Fruit fly (Drosophila melanogaster) whole organism, embryonic: ENCODE results near the gene Sam-S.

Source experiments
- Atf3 ChIP-seq: fragments of 200-800 bp; sonication (Bioruptor generic); optimal IDR thresholded peaks from 3 replicates; lab custom pipeline; 2016; ENCODE audit warnings: missing biosample characterization, missing genetic modification characterization
- Awh ChIP-seq: fragments of 200-800 bp; sonication (Bioruptor generic); IDR thresholded peaks from 2 replicates; pipeline ENCODE4, ENCODE4 v1.3.6; 2022; ENCODE audit warnings: missing biosample characterization, missing genetic modification characterization
- Blimp-1 ChIP-seq: fragments of 200-800 bp; sonication (Bioruptor generic); optimal IDR thresholded peaks from 3 replicates; lab custom pipeline; 2018; ENCODE audit warnings: missing biosample characterization, missing genetic modification characterization, mild to moderate bottlenecking, moderate library complexity, missing genetic modification reagents
- CG1024 ChIP-seq: fragments of 200-800 bp; sonication (Bioruptor generic); IDR thresholded peaks from 2 replicates; pipeline ENCODE4 v1.3.6; 2022; ENCODE audit warnings: missing biosample characterization, missing genetic modification characterization
- CG10543 ChIP-seq: fragments of 200-800 bp; sonication (Bioruptor generic); optimal IDR thresholded peaks from 3 replicates; lab custom pipeline; 2017; ENCODE audit warnings: missing biosample characterization, mild to moderate bottlenecking, missing genetic modification characterization, moderate library complexity
- CG17328 ChIP-seq: fragments of 200-800 bp; sonication (Bioruptor generic); IDR thresholded peaks from 2 replicates; pipeline ENCODE4 v1.3.6; 2022; ENCODE audit warnings: missing biosample characterization, missing genetic modification characterization
- CG17361 ChIP-seq: fragments of 200-800 bp; sonication (Bioruptor generic); IDR thresholded peaks from 3 replicates; pipeline ENCODE4 v1.3.6; 2022; ENCODE audit warnings: missing biosample characterization, missing genetic modification characterization
- CG2199 ChIP-seq: fragments of 200-800 bp; sonication (Bioruptor generic); IDR thresholded peaks from 3 replicates; pipeline ENCODE4 v1.3.6; 2022; ENCODE audit warnings: missing biosample characterization, missing genetic modification characterization
- CG34376 ChIP-seq: fragments of 200-800 bp; sonication (Bioruptor generic); optimal IDR thresholded peaks from 2 replicates; lab custom pipeline; 2018; ENCODE audit warnings: missing biosample characterization, mild to moderate bottlenecking, missing genetic modification characterization
- CG3847 ChIP-seq: fragments of 200-800 bp; sonication (Bioruptor generic); IDR thresholded peaks from 2 replicates; pipeline ENCODE4 v1.3.6; 2022; ENCODE audit warnings: missing biosample characterization, missing genetic modification characterization
- CG42726 ChIP-seq: fragments of 200-800 bp; sonication (Bioruptor generic); IDR thresholded peaks from 2 replicates; pipeline ENCODE4 v1.3.6; 2022; ENCODE audit warnings: missing biosample characterization, missing genetic modification characterization; ENCODE audit not compliant: partially characterized antibody
- CG4328 ChIP-seq: fragments of 200-800 bp; sonication (Bioruptor generic); optimal IDR thresholded peaks from 3 replicates; lab custom pipeline; 2017; ENCODE audit warnings: missing biosample characterization, missing genetic modification reagents, missing genetic modification characterization
- CG5953 ChIP-seq: fragments of 200-800 bp; sonication (Bioruptor generic); IDR thresholded peaks from 2 replicates; pipeline ENCODE4 v1.3.6; 2022; ENCODE audit warnings: missing biosample characterization, missing genetic modification characterization
- CG8290 ChIP-seq, 3 experiments: fragments of 200-800 bp; sonication (Bioruptor generic); optimal IDR thresholded peaks; 2 replicates each; lab custom pipeline; 2016 to 2019; ENCODE audit warnings: missing biosample characterization in 3 of 3, missing genetic modification characterization in 3 of 3, mild to moderate bottlenecking in 2 of 3, moderate library complexity in 1 of 3
- CG9215 ChIP-seq: fragments of 200-800 bp; sonication (Bioruptor generic); IDR thresholded peaks from 2 replicates; pipeline ENCODE4 v1.3.6; 2022; ENCODE audit warnings: missing biosample characterization, missing genetic modification characterization
- CG9876 ChIP-seq: fragments of 200-800 bp; sonication (Bioruptor generic); optimal IDR thresholded peaks from 2 replicates; lab custom pipeline; 2016; ENCODE audit warnings: missing biosample characterization, missing genetic modification characterization
- D19B ChIP-seq: fragments of 200-800 bp; sonication (Bioruptor generic); optimal IDR thresholded peaks from 2 replicates; lab custom pipeline; 2017; ENCODE audit warnings: missing biosample characterization, mild to moderate bottlenecking, missing genetic modification characterization
- Hmr ChIP-seq: fragments of 200-800 bp; sonication (Bioruptor generic); optimal IDR thresholded peaks from 3 replicates; lab custom pipeline; 2017; ENCODE audit warnings: mild to moderate bottlenecking, missing biosample characterization, missing genetic modification reagents, missing genetic modification characterization
- Med ChIP-seq: fragments of 200-800 bp; sonication (Bioruptor generic); peaks from one replicate; lab custom pipeline; 2016; ENCODE audit warnings: missing biosample characterization, missing genetic modification characterization, mild to moderate bottlenecking, inconsistent platforms, moderate library complexity
- NK7.1 ChIP-seq: fragments of 200-800 bp; sonication (Bioruptor generic); optimal IDR thresholded peaks from 3 replicates; lab custom pipeline; 2016; ENCODE audit warnings: missing biosample characterization, missing genetic modification characterization
- Opbp ChIP-seq: fragments of 200-800 bp; sonication (Bioruptor generic); IDR thresholded peaks from 3 replicates; pipeline ENCODE4 v1.3.6; 2022; ENCODE audit warnings: missing biosample characterization, missing genetic modification characterization; ENCODE audit not compliant: partially characterized antibody
- Rfx ChIP-seq: fragments of 200-800 bp; sonication (Bioruptor generic); IDR thresholded peaks from 2 replicates; pipeline ENCODE4 v1.3.6; 2022; ENCODE audit warnings: missing biosample characterization, missing genetic modification characterization
- Xrp1 ChIP-seq: fragments of 200-800 bp; sonication (Bioruptor generic); IDR thresholded peaks from 2 replicates; pipeline ENCODE4 v1.3.6; 2022; ENCODE audit warnings: missing biosample characterization, missing genetic modification characterization
- chn ChIP-seq: fragments of 200-800 bp; sonication (Bioruptor generic); optimal IDR thresholded peaks from 2 replicates; lab custom pipeline; 2016; ENCODE audit warnings: missing biosample characterization, missing genetic modification characterization
- ci ChIP-seq: fragments of 200-800 bp; sonication (Bioruptor generic); IDR thresholded peaks from 3 replicates; pipeline ENCODE4 v1.3.6; 2022; ENCODE audit warnings: missing biosample characterization, missing genetic modification characterization
- crol ChIP-seq: fragments of 200-800 bp; sonication (Bioruptor generic); IDR thresholded peaks from 2 replicates; pipeline ENCODE4 v1.3.6; 2022; ENCODE audit warnings: missing biosample characterization, missing genetic modification characterization
- cwo ChIP-seq: fragments of 200-800 bp; sonication (Bioruptor generic); optimal IDR thresholded peaks from 3 replicates; lab custom pipeline; 2017; ENCODE audit warnings: missing biosample characterization, missing genetic modification characterization, mild to moderate bottlenecking, moderate library complexity, missing genetic modification reagents
- danr ChIP-seq: fragments of 200-800 bp; sonication (Bioruptor generic); IDR thresholded peaks from 2 replicates; pipeline ENCODE4 v1.3.6; 2022; ENCODE audit warnings: missing biosample characterization, missing genetic modification characterization
- dysf ChIP-seq: fragments of 200-800 bp; sonication (Bioruptor generic); IDR thresholded peaks from 3 replicates; pipeline ENCODE4 v1.3.6; 2022; ENCODE audit warnings: missing biosample characterization, missing genetic modification characterization
- exex ChIP-seq: fragments of 200-800 bp; sonication (Bioruptor generic); optimal IDR thresholded peaks from 4 replicates; lab custom pipeline; 2018; ENCODE audit warnings: missing biosample characterization, mild to moderate bottlenecking, missing genetic modification characterization, moderate library complexity
- gce ChIP-seq: fragments of 200-800 bp; sonication (Bioruptor generic); IDR thresholded peaks from 3 replicates; pipeline ENCODE4 v1.3.6; 2022; ENCODE audit warnings: missing biosample characterization, missing genetic modification characterization
- grn ChIP-seq: fragments of 200-800 bp; sonication (Bioruptor generic); optimal IDR thresholded peaks from 3 replicates; lab custom pipeline; 2017; ENCODE audit warnings: missing biosample characterization, missing genetic modification characterization
- lbe ChIP-seq: fragments of 200-800 bp; sonication (Bioruptor generic); optimal IDR thresholded peaks from 2 replicates; lab custom pipeline; 2016; ENCODE audit warnings: missing biosample characterization, mild to moderate bottlenecking, missing genetic modification characterization
- mirr ChIP-seq: fragments of 200-800 bp; sonication (Bioruptor generic); optimal IDR thresholded peaks from 3 replicates; lab custom pipeline; 2018; ENCODE audit warnings: missing biosample characterization, mild to moderate bottlenecking, missing genetic modification characterization
- otp ChIP-seq: fragments of 200-800 bp; sonication (Bioruptor generic); IDR thresholded peaks from 3 replicates; pipeline ENCODE4, ENCODE4 v1.3.6; 2022; ENCODE audit warnings: missing biosample characterization, missing genetic modification characterization
- pzg ChIP-seq: fragments of 200-800 bp; sonication (Bioruptor generic); optimal IDR thresholded peaks from 3 replicates; lab custom pipeline; 2018; ENCODE audit warnings: missing biosample characterization, mild to moderate bottlenecking, missing genetic modification characterization, moderate library complexity
- rib ChIP-seq: fragments of 200-800 bp; sonication (Bioruptor generic); IDR thresholded peaks from 2 replicates; pipeline ENCODE4 v1.3.6; 2022; ENCODE audit warnings: missing biosample characterization, missing genetic modification characterization
- sens ChIP-seq: fragments of 200-800 bp; sonication (Bioruptor generic); peaks from one replicate; lab custom pipeline; 2016; ENCODE audit warnings: missing biosample characterization, missing genetic modification characterization
- sens-2 ChIP-seq: fragments of 200-800 bp; sonication (Bioruptor generic); IDR thresholded peaks from 2 replicates; pipeline ENCODE4 v1.3.6; 2022; ENCODE audit warnings: missing biosample characterization, missing genetic modification characterization
- so ChIP-seq: fragments of 200-800 bp; sonication (Bioruptor generic); IDR thresholded peaks from 3 replicates; pipeline ENCODE4 v1.3.6; 2022; ENCODE audit warnings: missing biosample characterization, missing genetic modification characterization
- sr ChIP-seq: fragments of 200-800 bp; sonication (Bioruptor generic); IDR thresholded peaks from 3 replicates; pipeline ENCODE4 v1.3.6; 2022; ENCODE audit warnings: missing biosample characterization, missing genetic modification characterization
- tna ChIP-seq: fragments of 200-800 bp; sonication (Bioruptor generic); IDR thresholded peaks from 2 replicates; pipeline ENCODE4 v1.3.6; 2022; ENCODE audit warnings: missing biosample characterization, missing genetic modification characterization; ENCODE audit not compliant: partially characterized antibody
- vvl ChIP-seq: fragments of 200-800 bp; sonication (Bioruptor generic); IDR thresholded peaks from 2 replicates; pipeline ENCODE4 v1.3.6; 2022; ENCODE audit warnings: missing biosample characterization, missing genetic modification characterization
- zen2 ChIP-seq: fragments of 200-800 bp; sonication (Bioruptor generic); IDR thresholded peaks from 3 replicates; pipeline ENCODE4 v1.3.6; 2022; ENCODE audit warnings: missing biosample characterization, missing genetic modification characterization; ENCODE audit not compliant: partially characterized antibody

Gene Sam-S

dm6 chr2L:135383-136130 lies 28.9 kb downstream of the Sam-S start (continued):
- peak; percentile 38 for TF ChIP-seq Med (GFP tag; lab: Kevin White, UChicago)
- TF ChIP-seq sens-2 (GFP tag; lab: Robert Waterston, UW) = no peak
- no peak for TF ChIP-seq Atf3 (GFP tag; lab: Kevin White, UChicago)
- no peak for TF ChIP-seq CG4328 (GFP tag; lab: Kevin White, UChicago)
- no peak for TF ChIP-seq crol (GFP tag; lab: Robert Waterston, UW)
- TF ChIP-seq CG2199 (GFP tag; lab: Robert Waterston, UW) = no peak
- no peak for TF ChIP-seq CG9876 (GFP tag; lab: Kevin White, UChicago)
- TF ChIP-seq Awh = peak; percentile 42; the same call in 1 of the 2 replicates
- TF ChIP-seq, all 482 proteins: peak for 13

- no peak for TF ChIP-seq CG17328
- TF ChIP-seq D19B (GFP tag; lab: Kevin White, UChicago) = no peak
- TF ChIP-seq ci (GFP tag; lab: Robert Waterston, UW) = 0 out of 3 replicates have a peak, but pooled peaks have one; percentile 29
- TF ChIP-seq CG8290 (GFP tag; optimal IDR thresholded peaks at IDR 0.05; lab: Kevin White, UChicago) = no peak
- TF ChIP-seq CG8290 (tag; optimal IDR thresholded peaks at IDR 0.05; lab: Kevin White, UChicago) = peak in 1 of 2 experiments; percentile 24
- TF ChIP-seq pzg (GFP tag; lab: Kevin White, UChicago) = no peak
- TF ChIP-seq NK7.1 (GFP tag; lab: Kevin White, UChicago) = no peak
- no peak for TF ChIP-seq otp (GFP tag; lab: Robert Waterston, UW)
- TF ChIP-seq Opbp (GFP tag; lab: Robert Waterston, UW) = no peak
- 0 out of 3 replicates have a peak, but pooled peaks have one; percentile 16 for TF ChIP-seq CG17361
- no peak for TF ChIP-seq Blimp-1 (GFP tag; lab: Kevin White, UChicago)
- no peak for TF ChIP-seq Xrp1 (GFP tag; lab: Robert Waterston, UW)
- TF ChIP-seq CG42726 = no peak
- TF ChIP-seq, all 482 proteins: peak for 3
Measured at dm6 chr2L:136131-136426, 29.4 kb downstream of the Sam-S start.

dm6 chr2L:136747-137709 lies 30.3 kb downstream of the Sam-S start:
- peak; percentile 53 for TF ChIP-seq Med (GFP tag; lab: Kevin White, UChicago)
- TF ChIP-seq Rfx (GFP tag; lab: Robert Waterston, UW) = no peak
- peak; percentile 74 for TF ChIP-seq CG34376 (GFP tag; lab: Kevin White, UChicago)
- TF ChIP-seq chn (GFP tag; lab: Kevin White, UChicago) = no peak
- TF ChIP-seq CG10543 (GFP tag; lab: Kevin White, UChicago) = peak; percentile 18
- TF ChIP-seq sens (GFP tag; lab: Kevin White, UChicago) = peak; percentile 64
- peak; percentile 82 for TF ChIP-seq mirr (GFP tag; lab: Kevin White, UChicago)
- 0 out of 2 replicates have a peak, but pooled peaks have one; percentile 22 for TF ChIP-seq CG5953 (GFP tag; lab: Robert Waterston, UW)
- no peak for TF ChIP-seq vvl
- TF ChIP-seq exex (tag; lab: Kevin White, UChicago) = peak; percentile 96
- TF ChIP-seq lbe (GFP tag; lab: Kevin White, UChicago) = peak; percentile 9
- TF ChIP-seq gce = 0 out of 3 replicates have a peak, but pooled peaks have one; percentile 26
- TF ChIP-seq CG9215 = no peak
- peak; percentile 67 for TF ChIP-seq grn (GFP tag; lab: Kevin White, UChicago)
- TF ChIP-seq NK7.1 (GFP tag; lab: Kevin White, UChicago) = no peak
- peak; percentile 35 for TF ChIP-seq cwo (GFP tag; lab: Kevin White, UChicago)
- TF ChIP-seq Hmr (GFP tag; lab: Kevin White, UChicago) = peak; percentile 28
- TF ChIP-seq zen2 (GFP tag; lab: Robert Waterston, UW) = no peak
- TF ChIP-seq dysf (GFP tag; lab: Robert Waterston, UW) = 0 out of 3 replicates have a peak, but pooled peaks have one; percentile 13
- 0 out of 2 replicates have a peak, but pooled peaks have one; percentile 9 for TF ChIP-seq CG1024 (GFP tag; lab: Robert Waterston, UW)
- 0 out of 2 replicates have a peak, but pooled peaks have one; percentile 14 for TF ChIP-seq tna (GFP tag; lab: Robert Waterston, UW)
- TF ChIP-seq rib (GFP tag; lab: Robert Waterston, UW) = no peak
- peak; percentile 14; the same call in 1 of the 2 replicates for TF ChIP-seq CG3847 (GFP tag; lab: Robert Waterston, UW)
- 0 out of 3 replicates have a peak, but pooled peaks have one; percentile 37 for TF ChIP-seq sr (GFP tag; lab: Robert Waterston, UW)
- TF ChIP-seq so (GFP tag; lab: Robert Waterston, UW) = 0 out of 3 replicates have a peak, but pooled peaks have one; percentile 58
- no peak for TF ChIP-seq danr (GFP tag; lab: Robert Waterston, UW)
